Worm (Caenorhabditis elegans) whole organism, L1 larva: Measurements from ENCODE around the gene F35C11.4.

Experiments
- ama-1 ChIP-seq: fragments of 150-350 bp; optimal IDR thresholded peaks from 2 replicates; lab custom pipeline; 2014
- snpc-4 ChIP-seq: fragments of 150-350 bp; optimal IDR thresholded peaks from 2 replicates; lab custom pipeline; 2014; ENCODE audit warnings: missing biosample characterization, missing genetic modification characterization

DNA sequence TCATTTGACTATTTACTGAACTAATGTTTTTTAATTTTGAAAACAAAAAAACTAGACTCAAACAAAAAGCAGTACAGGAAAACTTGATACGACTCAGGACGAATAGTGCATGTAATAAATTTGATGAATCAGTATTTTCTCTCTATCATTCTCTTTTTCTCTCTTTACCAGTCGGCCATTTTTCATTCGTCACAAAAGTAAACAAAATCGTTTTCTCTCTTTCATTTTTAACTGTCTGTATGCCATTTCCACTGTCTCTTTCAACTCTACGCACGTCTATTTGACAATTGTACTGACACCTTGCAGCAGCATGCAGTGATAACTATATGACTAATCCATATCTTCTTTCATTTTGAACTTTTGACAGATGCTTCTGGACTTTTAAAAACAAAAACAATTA is at the start of gene F35C11.4, which contains the start of gene F35C11.2:
- TF ChIP-seq ama-1 (lab: Kevin White, UChicago) (no peak), snpc-4 (no peak)
